Worm (Caenorhabditis elegans) whole organism, L1 larva: Measurements from ENCODE around the gene F09C6.10.

Experiments used
- snpc-4 ChIP-seq: fragments of 150-350 bp; optimal IDR thresholded peaks from 2 replicates; lab custom pipeline; 2014; ENCODE audit warnings: missing biosample characterization, missing genetic modification characterization
- sptf-1 ChIP-seq: fragments of 150-350 bp; optimal IDR thresholded peaks from 2 replicates; lab custom pipeline; 2014; ENCODE audit warnings: missing biosample characterization, missing genetic modification characterization

DNA sequence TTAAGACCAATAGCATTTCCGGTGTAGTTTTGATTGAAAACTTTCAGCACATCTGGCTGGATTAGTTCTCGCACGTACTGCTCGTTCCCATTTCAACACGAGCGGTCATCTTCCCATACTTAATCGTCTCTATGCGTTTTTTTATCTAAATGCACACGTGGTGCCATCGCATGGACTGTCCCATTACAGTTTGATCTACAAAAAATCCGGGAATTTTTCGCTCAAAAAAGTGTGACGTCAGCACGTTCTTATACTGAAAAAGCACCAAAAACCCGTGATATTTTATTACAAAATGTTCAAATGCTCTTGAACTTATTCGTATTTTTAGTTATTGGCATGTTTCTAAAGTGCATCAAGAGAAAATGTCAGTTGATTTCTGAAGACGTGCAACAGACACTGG, 6.0 kb upstream of the F09C6.10 start, which contains the start of gene Y102A5C.4:
- no peak for TF ChIP-seq snpc-4 (tag; lab: Kevin White, UChicago)
- no peak for TF ChIP-seq sptf-1 (tag; lab: Kevin White, UChicago)
